Worm (Caenorhabditis elegans): Measurements from ENCODE around the gene degt-1.

ce11 chrV:10578938-10579337 lies 38.8 kb downstream of the degt-1 start, which contains the start of the genes erh-1 and lpd-9:
- no peak for TF ChIP-seq ama-1 (optimal IDR thresholded peaks at IDR 0.05)
- TF ChIP-seq tra-4 (tag; optimal IDR thresholded peaks at IDR 0.05) = no peak
- TF ChIP-seq hnd-1 (tag; optimal IDR thresholded peaks at IDR 0.05) = no peak
- TF ChIP-seq pes-1 (GFP tag; IDR thresholded peaks at IDR 0.05) = no peak
- 0 out of 2 replicates have a peak, but pooled peaks have one; percentile 31 for TF ChIP-seq tbx-37 (GFP tag; conservative IDR thresholded peaks at IDR 0.05)
- TF ChIP-seq hmbx-1 (tag; optimal IDR thresholded peaks at IDR 0.05) = no peak
- no peak for TF ChIP-seq ceh-13 (GFP tag; optimal IDR thresholded peaks at IDR 0.05)
- TF ChIP-seq ets-7 (tag; optimal IDR thresholded peaks at IDR 0.05) = no peak
- TF ChIP-seq flt-1 (GFP tag; IDR thresholded peaks at IDR 0.05) = no peak
- peak; percentile 54 for TF ChIP-seq F13C5.2 (tag; optimal IDR thresholded peaks at IDR 0.05)
- no peak for TF ChIP-seq scrt-1 (GFP tag; IDR thresholded peaks at IDR 0.05)
- no peak for TF ChIP-seq tbx-11 (GFP tag; IDR thresholded peaks at IDR 0.05)
- TF ChIP-seq ceh-36 (tag; optimal IDR thresholded peaks at IDR 0.05) = no peak
- TF ChIP-seq hmg-4 (GFP tag; optimal IDR thresholded peaks at IDR 0.05) = no peak
